Worm (Caenorhabditis elegans) whole organism, late embryonic: ENCODE data around the gene pyr-1.

ENCODE experiments used
- F13H6.1 ChIP-seq: sonication (generic microtip); optimal IDR thresholded peaks from 2 replicates; lab custom pipeline; 2016; ENCODE audit warnings: missing genetic modification characterization, missing compliant biosample characterization
- K09A11.1 ChIP-seq: sonication (generic microtip); optimal IDR thresholded peaks from 2 replicates; lab custom pipeline; 2017; ENCODE audit warnings: antibody characterized with exemption, mild to moderate bottlenecking, missing genetic modification characterization, missing compliant biosample characterization; ENCODE audit not compliant: insufficient read depth
- Y22D7AL.16 ChIP-seq: sonication (generic microtip); optimal IDR thresholded peaks from 2 replicates; lab custom pipeline; 2016; ENCODE audit warnings: missing genetic modification characterization, missing compliant biosample characterization
- ahr-1 ChIP-seq: sonication (generic microtip); optimal IDR thresholded peaks from 2 replicates; lab custom pipeline; 2016; ENCODE audit warnings: missing genetic modification characterization, missing compliant biosample characterization
- ceh-22 ChIP-seq: sonication (generic microtip); optimal IDR thresholded peaks from 2 replicates; lab custom pipeline; 2017; ENCODE audit warnings: missing biosample characterization, missing genetic modification characterization
- ceh-6 ChIP-seq: fragments of 200-800 bp; sonication (Bioruptor generic); optimal IDR thresholded peaks from 2 replicates; lab custom pipeline; 2018; ENCODE audit warnings: mild to moderate bottlenecking, missing genetic modification characterization, missing compliant biosample characterization
- elt-2 ChIP-seq: sonication (generic microtip); optimal IDR thresholded peaks from 2 replicates; lab custom pipeline; 2016; ENCODE audit warnings: missing genetic modification reagents, missing genetic modification characterization, missing compliant biosample characterization
- pha-4 ChIP-seq: fragments of 150-350 bp; optimal IDR thresholded peaks from 2 replicates; lab custom pipeline; 2018; ENCODE audit warnings: missing biosample characterization, missing genetic modification reagents, missing genetic modification characterization
- pqm-1 ChIP-seq: sonication (generic microtip); optimal IDR thresholded peaks from 2 replicates; lab custom pipeline; 2016; ENCODE audit warnings: missing genetic modification characterization, missing compliant biosample characterization
- unc-3 ChIP-seq, 2 experiments: fragments of 200-800 bp in 1 of 2; sonication (Bioruptor generic) in 1 of 2; sonication (generic microtip) in 1 of 2; conservative IDR thresholded peaks in 1 of 2; optimal IDR thresholded peaks in 1 of 2; 2 replicates each; pipeline versions ENCODE4 v1.3.6 to Lab custom; 2016 to 2022; ENCODE audit warnings: missing compliant biosample characterization in 2 of 2, missing genetic modification characterization in 2 of 2, missing genetic modification reagents in 1 of 2
- unc-42 ChIP-seq: sonication (generic microtip); optimal IDR thresholded peaks from 2 replicates; lab custom pipeline; 2016; ENCODE audit warnings: missing genotype, missing genetic modification characterization, missing compliant biosample characterization
- unc-86 ChIP-seq: sonication (generic microtip); optimal IDR thresholded peaks from 2 replicates; lab custom pipeline; 2016; ENCODE audit warnings: missing genetic modification characterization, missing compliant biosample characterization
- zip-5 ChIP-seq: sonication (generic microtip); optimal IDR thresholded peaks from 2 replicates; lab custom pipeline; 2016; ENCODE audit warnings: missing genetic modification characterization, missing compliant biosample characterization

- no peak for TF ChIP-seq unc-3 (GFP tag; conservative IDR thresholded peaks at IDR 0.05; lab: Robert Waterston, UW)
- no peak for TF ChIP-seq unc-3 (tag; optimal IDR thresholded peaks at IDR 0.05; lab: Kevin White, UChicago)
- TF ChIP-seq elt-2 (tag; lab: Kevin White, UChicago), result no peak
- no peak for TF ChIP-seq pqm-1 (tag; lab: Kevin White, UChicago)
- TF ChIP-seq F13H6.1, result no peak
- no peak for TF ChIP-seq ahr-1 (tag; lab: Kevin White, UChicago)
- TF ChIP-seq ceh-6 (GFP tag; lab: Kevin White, UChicago), result no peak
- no peak for TF ChIP-seq unc-42 (tag; lab: Kevin White, UChicago)
- TF ChIP-seq unc-86 (tag; lab: Kevin White, UChicago), result no peak
- no peak for TF ChIP-seq ceh-22 (tag; lab: Kevin White, UChicago)
- no peak for TF ChIP-seq zip-5 (tag; lab: Kevin White, UChicago)
- no peak for TF ChIP-seq Y22D7AL.16 (tag; lab: Kevin White, UChicago)
- TF ChIP-seq K09A11.1 (tag; lab: Kevin White, UChicago), result no peak
- TF ChIP-seq pha-4 (tag; lab: Kevin White, UChicago), result no peak
Measured at ce11 chrII:8606549-8606948, 44.4 kb upstream of the pyr-1 start, which contains the start of gene F28C6.8.
